Worm (Caenorhabditis elegans) whole organism, early embryonic: ENCODE measurements around the gene erp-44.3.

ENCODE experiments used
- F13C5.2 ChIP-seq: sonication (generic microtip); optimal IDR thresholded peaks from 2 replicates; lab custom pipeline; 2017; ENCODE audit warnings: mild to moderate bottlenecking, missing genetic modification characterization, inconsistent platforms, missing compliant biosample characterization
- aly-1 ChIP-seq: sonication (generic microtip); optimal IDR thresholded peaks from 2 replicates; lab custom pipeline; 2016; ENCODE audit warnings: missing genetic modification characterization, missing compliant biosample characterization
- ama-1 ChIP-seq: fragments of 150-350 bp; optimal IDR thresholded peaks from 2 replicates; lab custom pipeline; 2014
- ets-7 ChIP-seq: sonication (generic microtip); optimal IDR thresholded peaks from 2 replicates; lab custom pipeline; 2016; ENCODE audit warnings: missing genotype, missing genetic modification characterization, missing compliant biosample characterization
- flt-1 ChIP-seq: fragments of 200-800 bp; sonication (Bioruptor generic); IDR thresholded peaks from 2 replicates; pipeline ENCODE4 v1.3.6; 2022; ENCODE audit warnings: missing genetic modification characterization, missing compliant biosample characterization
- hnd-1 ChIP-seq: sonication (generic microtip); optimal IDR thresholded peaks from 2 replicates; lab custom pipeline; 2016; ENCODE audit warnings: missing genetic modification characterization, missing compliant biosample characterization
- scrt-1 ChIP-seq: fragments of 200-800 bp; sonication (Bioruptor generic); IDR thresholded peaks from 2 replicates; pipeline ENCODE4 v1.3.6; 2022; ENCODE audit warnings: missing genetic modification characterization, missing compliant biosample characterization
- tbx-37 ChIP-seq: fragments of 200-800 bp; sonication (Bioruptor generic); conservative IDR thresholded peaks from 2 replicates; pipeline ENCODE4 v1.3.6; 2022; ENCODE audit warnings: missing genetic modification reagents, missing genetic modification characterization, missing compliant biosample characterization
- tra-4 ChIP-seq: sonication (generic microtip); optimal IDR thresholded peaks from 2 replicates; lab custom pipeline; 2017; ENCODE audit warnings: missing genetic modification characterization, missing compliant biosample characterization

DNA sequence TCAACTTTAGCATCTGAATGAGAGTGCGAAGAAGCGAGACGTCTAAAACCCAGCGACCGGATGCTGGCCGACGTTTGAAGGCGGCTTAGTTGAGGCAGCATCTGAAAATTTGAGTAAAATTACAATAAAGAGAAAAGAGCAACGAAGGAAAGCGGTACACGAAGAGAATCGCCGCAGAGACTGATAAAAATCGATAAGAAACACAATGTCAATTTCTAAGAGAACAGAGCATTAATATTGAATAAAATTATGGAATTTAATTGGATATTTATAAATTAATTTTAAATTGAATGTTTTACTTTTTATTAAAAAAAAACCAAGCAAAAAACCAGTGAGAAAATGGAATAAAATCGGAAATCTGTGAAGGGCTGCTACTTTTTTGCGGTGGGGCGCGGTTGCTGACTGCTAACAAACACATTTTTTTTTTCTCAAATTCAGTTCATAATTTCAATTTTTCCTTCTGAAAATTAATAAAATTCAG is 7.7 kb downstream of the erp-44.3 start, which contains the start of the genes ndub-11 and moc-3:
- TF ChIP-seq ama-1 (no peak), scrt-1 (GFP tag; lab: Robert Waterston, UW) (no peak), ets-7 (tag; lab: Kevin White, UChicago) (no peak), hnd-1 (tag; lab: Kevin White, UChicago) (no peak), F13C5.2 (tag; lab: Kevin White, UChicago) (no peak), tbx-37 (GFP tag; lab: Robert Waterston, UW) (no peak), flt-1 (no peak), tra-4 (tag; lab: Kevin White, UChicago) (no peak), aly-1 (tag; lab: Kevin White, UChicago) (no peak)
